Worm (Caenorhabditis elegans): ENCODE measurements around the gene tmem-218.

The tmem-218 gene

ce11 chrX:17627923-17628322, 21.6 kb upstream of the tmem-218 start:
- TF ChIP-seq blmp-1 (tag; optimal IDR thresholded peaks at IDR 0.05) (no peak), pag-3 (tag; optimal IDR thresholded peaks at IDR 0.05; ENCODE audit: borderline replicate concordance, insufficient read depth) (no peak)

ce11 chrX:17628345-17628744, 21.1 kb upstream of the tmem-218 start:
- peak in 1 of 2 experiments; percentile 40 for TF ChIP-seq lsy-2 (tag; optimal IDR thresholded peaks at IDR 0.05)
- TF ChIP-seq irx-1 (tag; optimal IDR thresholded peaks at IDR 0.05): no peak
- TF ChIP-seq efl-1 (optimal IDR thresholded peaks at IDR 0.05): no peak
- TF ChIP-seq efl-1 (GFP tag; optimal IDR thresholded peaks at IDR 0.05 in 1 of 2): no peak
- no peak for TF ChIP-seq elt-2 (tag; optimal IDR thresholded peaks at IDR 0.05)
- TF ChIP-seq nhr-85 (tag): no peak
- no peak for TF ChIP-seq dpl-1 (GFP tag; optimal IDR thresholded peaks at IDR 0.05)
- no peak for TF ChIP-seq pag-3 (tag; optimal IDR thresholded peaks at IDR 0.05; ENCODE audit: borderline replicate concordance, insufficient read depth)
- no peak for TF ChIP-seq ama-1 (optimal IDR thresholded peaks at IDR 0.05)
- TF ChIP-seq hlh-4 (tag; optimal IDR thresholded peaks at IDR 0.05): no peak
- TF ChIP-seq lin-35 (GFP tag; optimal IDR thresholded peaks at IDR 0.05): peak in 1 of 2 experiments; percentile 23
- TF ChIP-seq hlh-17 (GFP tag; optimal IDR thresholded peaks at IDR 0.05; ENCODE audit: borderline replicate concordance): no peak
- TF ChIP-seq lin-39 (tag; optimal IDR thresholded peaks at IDR 0.05): no peak
- no peak for TF ChIP-seq ceh-90 (tag; optimal IDR thresholded peaks at IDR 0.05)
- no peak for TF ChIP-seq zag-1 (tag; optimal IDR thresholded peaks at IDR 0.05)
- no peak for TF ChIP-seq nhr-11 (tag; optimal IDR thresholded peaks at IDR 0.05)
- TF ChIP-seq sox-4 (tag; optimal IDR thresholded peaks at IDR 0.05): no peak
- no peak for TF ChIP-seq mef-2 (tag; optimal IDR thresholded peaks at IDR 0.05)
- no peak for TF ChIP-seq pqm-1 (tag; optimal IDR thresholded peaks at IDR 0.05)
- peak; percentile 42 for TF ChIP-seq snu-23 (GFP tag; optimal IDR thresholded peaks at IDR 0.05)
- TF ChIP-seq fos-1 (tag; optimal IDR thresholded peaks at IDR 0.05): no peak
- peak; percentile 1 for TF ChIP-seq dsc-1 (tag; optimal IDR thresholded peaks at IDR 0.05)
- no peak for TF ChIP-seq zip-4 (GFP tag; optimal IDR thresholded peaks at IDR 0.05)
- TF ChIP-seq sup-37 (GFP tag; optimal IDR thresholded peaks at IDR 0.05): no peak
- no peak for TF ChIP-seq sptf-1 (tag; optimal IDR thresholded peaks at IDR 0.05)
- no peak for TF ChIP-seq fkh-4 (tag; optimal IDR thresholded peaks at IDR 0.05; ENCODE audit: borderline replicate concordance)
- TF ChIP-seq ces-1 (GFP tag; optimal IDR thresholded peaks at IDR 0.05): no peak
- peak; percentile 40; the same call in 1 of the 2 replicates for TF ChIP-seq nhr-19 (GFP tag; conservative IDR thresholded peaks at IDR 0.05)
- TF ChIP-seq blmp-1 (tag; optimal IDR thresholded peaks at IDR 0.05): no peak
- peak; percentile 21 for TF ChIP-seq swsn-7 (tag; optimal IDR thresholded peaks at IDR 0.05)
- TF ChIP-seq unc-30 (tag; optimal IDR thresholded peaks at IDR 0.05): no peak
- no peak for TF ChIP-seq mab-9 (GFP tag; IDR thresholded peaks at IDR 0.05)
- TF ChIP-seq isw-1 (GFP tag; IDR thresholded peaks at IDR 0.05): no peak
- TF ChIP-seq nhr-20 (tag; optimal IDR thresholded peaks at IDR 0.05): no peak
- TF ChIP-seq lin-14 (GFP tag; optimal IDR thresholded peaks at IDR 0.05): peak; percentile 82
- TF ChIP-seq F16B12.6 (tag; optimal IDR thresholded peaks at IDR 0.05): no peak
- TF ChIP-seq mep-1 (tag; optimal IDR thresholded peaks at IDR 0.05): no peak
- TF ChIP-seq nhr-76 (tag; optimal IDR thresholded peaks at IDR 0.05): no peak
- no peak for TF ChIP-seq nhr-84 (tag; optimal IDR thresholded peaks at IDR 0.05)
- TF ChIP-seq efl-3 (GFP tag; optimal IDR thresholded peaks at IDR 0.05): no peak
- no peak for TF ChIP-seq elt-3 (tag; optimal IDR thresholded peaks at IDR 0.05)
- TF ChIP-seq xbp-1 (tag; optimal IDR thresholded peaks at IDR 0.05): no peak
- TF ChIP-seq fkh-10 (GFP tag; optimal IDR thresholded peaks at IDR 0.05): peak; percentile 61
- TF ChIP-seq ztf-11 (tag; optimal IDR thresholded peaks at IDR 0.05): no peak
- peak; percentile 54 for TF ChIP-seq nhr-71 (tag; optimal IDR thresholded peaks at IDR 0.05)
- no peak for TF ChIP-seq tbx-2 (tag; optimal IDR thresholded peaks at IDR 0.05)
- TF ChIP-seq lin-15B (tag; optimal IDR thresholded peaks at IDR 0.05): no peak
- no peak for TF ChIP-seq grh-1 (GFP tag; IDR thresholded peaks at IDR 0.05)
- no peak for TF ChIP-seq nhr-237 (tag; optimal IDR thresholded peaks at IDR 0.05)
- no peak for TF ChIP-seq C16A3.4 (tag; optimal IDR thresholded peaks at IDR 0.05)
- no peak for TF ChIP-seq vab-15 (tag; optimal IDR thresholded peaks at IDR 0.05)
- TF ChIP-seq jun-1 (tag; optimal IDR thresholded peaks at IDR 0.05): no peak

Measured in whole organism, L1 larva.